Fruit fly (Drosophila melanogaster) whole organism, embryonic: ENCODE results near the gene mthl9.
A peak's percentile ranks its signal among the peaks of the same experiment; 100 is the strongest.

Experiments used
- Bdp1 ChIP-seq: fragments of 200-800 bp; sonication (Bioruptor generic); optimal IDR thresholded peaks from 3 replicates; lab custom pipeline; 2016; ENCODE audit warnings: missing biosample characterization, missing genetic modification characterization
- CG12391 ChIP-seq: fragments of 200-800 bp; sonication (Bioruptor generic); optimal IDR thresholded peaks from 3 replicates; lab custom pipeline; 2018; ENCODE audit warnings: missing biosample characterization, mild to moderate bottlenecking, missing genetic modification characterization, moderate library complexity
- CG12659 ChIP-seq: fragments of 200-800 bp; sonication (Bioruptor generic); optimal IDR thresholded peaks from 3 replicates; lab custom pipeline; 2017; ENCODE audit warnings: mild to moderate bottlenecking, missing biosample characterization, missing genetic modification reagents, missing genetic modification characterization
- CG14667 ChIP-seq: fragments of 200-800 bp; sonication (Bioruptor generic); IDR thresholded peaks from 2 replicates; pipeline ENCODE4 v1.3.6; 2022; ENCODE audit warnings: missing biosample characterization, missing genetic modification characterization
- CG15269 ChIP-seq: fragments of 200-800 bp; sonication (Bioruptor generic); optimal IDR thresholded peaks from 2 replicates; lab custom pipeline; 2018; ENCODE audit warnings: missing biosample characterization, mild to moderate bottlenecking, missing genetic modification characterization, moderate library complexity
- CG1602 ChIP-seq: fragments of 200-800 bp; sonication (Bioruptor generic); optimal IDR thresholded peaks from 3 replicates; lab custom pipeline; 2016; ENCODE audit warnings: missing biosample characterization, missing genetic modification characterization
- CG1647 ChIP-seq: fragments of 200-800 bp; sonication (Bioruptor generic); optimal IDR thresholded peaks from 3 replicates; lab custom pipeline; 2016; ENCODE audit warnings: missing biosample characterization, missing genetic modification characterization
- CG17328 ChIP-seq: fragments of 200-800 bp; sonication (Bioruptor generic); IDR thresholded peaks from 2 replicates; pipeline ENCODE4 v1.3.6; 2022; ENCODE audit warnings: missing biosample characterization, missing genetic modification characterization
- CG17829 ChIP-seq: fragments of 200-800 bp; optimal IDR thresholded peaks from 2 replicates; lab custom pipeline; 2019; ENCODE audit warnings: missing biosample characterization, mild to moderate bottlenecking, missing genetic modification characterization, moderate library complexity
- CG1792 ChIP-seq: fragments of 200-800 bp; sonication (Bioruptor generic); optimal IDR thresholded peaks from 2 replicates; lab custom pipeline; 2016; ENCODE audit warnings: missing biosample characterization, missing genetic modification characterization
- CG18262 ChIP-seq: fragments of 200-800 bp; optimal IDR thresholded peaks from 3 replicates; lab custom pipeline; 2019; ENCODE audit warnings: missing biosample characterization, mild to moderate bottlenecking, missing genetic modification characterization, moderate library complexity
- CG18599 ChIP-seq: fragments of 200-800 bp; sonication (Bioruptor generic); optimal IDR thresholded peaks from 3 replicates; lab custom pipeline; 2017; ENCODE audit warnings: missing biosample characterization, missing genetic modification characterization, mild to moderate bottlenecking, moderate library complexity, missing genetic modification reagents
- CG3065 ChIP-seq: fragments of 200-800 bp; sonication (Bioruptor generic); optimal IDR thresholded peaks from 2 replicates; lab custom pipeline; 2016; ENCODE audit warnings: missing biosample characterization, missing genetic modification characterization
- CG31388 ChIP-seq: fragments of 200-800 bp; sonication (Bioruptor generic); optimal IDR thresholded peaks from 2 replicates; lab custom pipeline; 2016; ENCODE audit warnings: missing biosample characterization, missing genetic modification characterization
- CG4730 ChIP-seq: fragments of 200-800 bp; sonication (Bioruptor generic); IDR thresholded peaks from 2 replicates; pipeline ENCODE4 v1.3.6; 2022; ENCODE audit warnings: missing biosample characterization, missing genetic modification characterization
- CG7839 ChIP-seq: fragments of 200-800 bp; sonication (Bioruptor generic); optimal IDR thresholded peaks from 3 replicates; lab custom pipeline; 2018; ENCODE audit warnings: missing biosample characterization, mild to moderate bottlenecking, missing genetic modification characterization, moderate library complexity
- CHES-1-like ChIP-seq: fragments of 200-800 bp; sonication (Bioruptor generic); optimal IDR thresholded peaks from 2 replicates; lab custom pipeline; 2016; ENCODE audit warnings: missing biosample characterization, missing genetic modification characterization
- Dip2 ChIP-seq: fragments of 200-800 bp; sonication (Bioruptor generic); IDR thresholded peaks from 2 replicates; pipeline ENCODE4 v1.3.6; 2022; ENCODE audit warnings: missing biosample characterization, missing genetic modification characterization
- E2f1 ChIP-seq: fragments of 200-800 bp; sonication (Bioruptor generic); IDR thresholded peaks from 2 replicates; pipeline ENCODE4 v1.3.6; 2022; ENCODE audit warnings: missing biosample characterization, missing genetic modification characterization
- E2f2 ChIP-seq: fragments of 200-800 bp; sonication (Bioruptor generic); IDR thresholded peaks from 2 replicates; pipeline ENCODE4 v1.3.6; 2022; ENCODE audit warnings: missing biosample characterization, missing genetic modification characterization
- Hand ChIP-seq: fragments of 200-800 bp; sonication (Bioruptor generic); optimal IDR thresholded peaks from 2 replicates; lab custom pipeline; 2017; ENCODE audit warnings: mild to moderate bottlenecking, missing biosample characterization, missing genetic modification reagents, missing genetic modification characterization
- Hey ChIP-seq: fragments of 200-800 bp; sonication (Bioruptor generic); optimal IDR thresholded peaks from 3 replicates; lab custom pipeline; 2018; ENCODE audit warnings: missing biosample characterization, mild to moderate bottlenecking, missing genetic modification characterization
- MBD-R2 ChIP-seq: fragments of 200-800 bp; sonication (Bioruptor generic); IDR thresholded peaks from 2 replicates; pipeline ENCODE4 v1.3.6; 2022; ENCODE audit warnings: missing biosample characterization, missing genetic modification characterization
- NFAT ChIP-seq: fragments of 200-800 bp; sonication (Bioruptor generic); IDR thresholded peaks from 2 replicates; pipeline ENCODE4 v1.3.6; 2022; ENCODE audit warnings: missing biosample characterization, missing genetic modification characterization
- NfI ChIP-seq: fragments of 200-800 bp; sonication (Bioruptor generic); optimal IDR thresholded peaks from 3 replicates; lab custom pipeline; 2018; ENCODE audit warnings: missing biosample characterization, mild to moderate bottlenecking, missing genetic modification characterization, moderate library complexity
- Oaz ChIP-seq: fragments of 200-800 bp; sonication (Bioruptor generic); IDR thresholded peaks from 2 replicates; pipeline ENCODE4 v1.3.6; 2022; ENCODE audit warnings: missing biosample characterization, missing genetic modification characterization
- Optix ChIP-seq: fragments of 200-800 bp; sonication (Bioruptor generic); IDR thresholded peaks from 3 replicates; pipeline ENCODE4 v1.3.6; 2022; ENCODE audit warnings: missing biosample characterization, missing genetic modification characterization
- Ptx1 ChIP-seq: fragments of 200-800 bp; sonication (Bioruptor generic); IDR thresholded peaks from 2 replicates; pipeline ENCODE4 v1.3.6; 2022; ENCODE audit warnings: missing biosample characterization, missing genetic modification characterization
- Xbp1 ChIP-seq: fragments of 200-800 bp; sonication (Bioruptor generic); optimal IDR thresholded peaks from 3 replicates; lab custom pipeline; 2016; ENCODE audit warnings: missing biosample characterization, mild to moderate bottlenecking, missing genetic modification characterization
- al ChIP-seq: fragments of 200-800 bp; sonication (Bioruptor generic); IDR thresholded peaks from 2 replicates; pipeline ENCODE4 v1.3.6; 2022; ENCODE audit warnings: missing biosample characterization, missing genetic modification characterization
- cas ChIP-seq: fragments of 200-800 bp; sonication (Bioruptor generic); IDR thresholded peaks from 2 replicates; pipeline ENCODE4 v1.3.6; 2022; ENCODE audit warnings: missing biosample characterization, missing genetic modification characterization
- dimm ChIP-seq: fragments of 200-800 bp; sonication (Bioruptor generic); IDR thresholded peaks from 2 replicates; pipeline ENCODE4 v1.3.6; 2022; ENCODE audit warnings: missing biosample characterization, missing genetic modification characterization
- disco-r ChIP-seq: fragments of 200-800 bp; sonication (Bioruptor generic); optimal IDR thresholded peaks from 2 replicates; lab custom pipeline; 2016; ENCODE audit warnings: missing biosample characterization, missing genetic modification characterization
- dmrt11E ChIP-seq: fragments of 200-800 bp; sonication (Bioruptor generic); optimal IDR thresholded peaks from 3 replicates; lab custom pipeline; 2018; ENCODE audit warnings: missing biosample characterization, mild to moderate bottlenecking, missing genetic modification characterization, moderate library complexity
- dmrt99B ChIP-seq: fragments of 200-800 bp; sonication (Bioruptor generic); optimal IDR thresholded peaks from 2 replicates; lab custom pipeline; 2018; ENCODE audit warnings: missing biosample characterization, mild to moderate bottlenecking, missing genetic modification characterization, moderate library complexity
- dysf ChIP-seq: fragments of 200-800 bp; sonication (Bioruptor generic); IDR thresholded peaks from 3 replicates; pipeline ENCODE4 v1.3.6; 2022; ENCODE audit warnings: missing biosample characterization, missing genetic modification characterization
- exex ChIP-seq: fragments of 200-800 bp; sonication (Bioruptor generic); optimal IDR thresholded peaks from 4 replicates; lab custom pipeline; 2018; ENCODE audit warnings: missing biosample characterization, mild to moderate bottlenecking, missing genetic modification characterization, moderate library complexity
- jing ChIP-seq: fragments of 200-800 bp; sonication (Bioruptor generic); optimal IDR thresholded peaks from 2 replicates; lab custom pipeline; 2018; ENCODE audit warnings: missing biosample characterization, mild to moderate bottlenecking, missing genetic modification characterization
- nerfin-2 ChIP-seq: fragments of 200-800 bp; sonication (Bioruptor generic); IDR thresholded peaks from 2 replicates; pipeline ENCODE4 v1.3.6; 2022; ENCODE audit warnings: missing biosample characterization, missing genetic modification characterization; ENCODE audit not compliant: partially characterized antibody
- otp ChIP-seq: fragments of 200-800 bp; sonication (Bioruptor generic); IDR thresholded peaks from 3 replicates; pipeline ENCODE4, ENCODE4 v1.3.6; 2022; ENCODE audit warnings: missing biosample characterization, missing genetic modification characterization
- salm ChIP-seq: fragments of 200-800 bp; sonication (Bioruptor generic); optimal IDR thresholded peaks from 2 replicates; lab custom pipeline; 2018; ENCODE audit warnings: missing biosample characterization, mild to moderate bottlenecking, missing genetic modification characterization
- schlank ChIP-seq: fragments of 200-800 bp; sonication (Bioruptor generic); optimal IDR thresholded peaks from 2 replicates; lab custom pipeline; 2018; ENCODE audit warnings: missing biosample characterization, mild to moderate bottlenecking, missing genetic modification characterization
- sens ChIP-seq: fragments of 200-800 bp; sonication (Bioruptor generic); peaks from one replicate; lab custom pipeline; 2016; ENCODE audit warnings: missing biosample characterization, missing genetic modification characterization
- sens-2 ChIP-seq: fragments of 200-800 bp; sonication (Bioruptor generic); IDR thresholded peaks from 2 replicates; pipeline ENCODE4 v1.3.6; 2022; ENCODE audit warnings: missing biosample characterization, missing genetic modification characterization
- shn ChIP-seq: fragments of 200-800 bp; sonication (Bioruptor generic); optimal IDR thresholded peaks from 3 replicates; lab custom pipeline; 2016; ENCODE audit warnings: missing biosample characterization, missing genetic modification characterization
- slp2 ChIP-seq: fragments of 200-800 bp; sonication (Bioruptor generic); optimal IDR thresholded peaks from 2 replicates; lab custom pipeline; 2016; ENCODE audit warnings: missing biosample characterization, missing genetic modification characterization
- sqz ChIP-seq: fragments of 200-800 bp; sonication (Bioruptor generic); optimal IDR thresholded peaks from 3 replicates; lab custom pipeline; 2018; ENCODE audit warnings: missing biosample characterization, mild to moderate bottlenecking, missing genetic modification characterization
- twi ChIP-seq: fragments of 200-800 bp; optimal IDR thresholded peaks from 2 replicates; lab custom pipeline; 2019; ENCODE audit warnings: missing biosample characterization, mild to moderate bottlenecking, missing genetic modification characterization, moderate library complexity

The mthl9 gene

dm6 chr3L:331842-332802 is at the start of gene mthl9 (continued):
- TF ChIP-seq CG12391 (tag; lab: Kevin White, UChicago) (no peak), E2f2 (GFP tag; lab: Robert Waterston, UW) (peak; percentile 40; the same call in 1 of the 2 replicates), Bdp1 (GFP tag; lab: Kevin White, UChicago) (peak; percentile 2), schlank (tag; lab: Kevin White, UChicago) (no peak), CG17829 (tag; lab: Kevin White, UChicago) (no peak), E2f1 (GFP tag; lab: Robert Waterston, UW) (no peak), CG17328 (no peak; the same call in 1 of the 2 replicates), shn (no peak), CG15269 (peak; percentile 82), NfI (GFP tag; lab: Kevin White, UChicago) (peak; percentile 8), sens-2 (no peak), Ptx1 (no peak), salm (tag; lab: Kevin White, UChicago) (no peak), otp (GFP tag; lab: Robert Waterston, UW) (no peak), Hand (GFP tag; lab: Kevin White, UChicago) (peak; percentile 38), exex (tag; lab: Kevin White, UChicago) (peak; percentile 58), sens (GFP tag; lab: Kevin White, UChicago) (no peak), al (GFP tag; lab: Robert Waterston, UW) (no peak), Oaz (GFP tag; lab: Robert Waterston, UW) (no peak), sqz (GFP tag; lab: Kevin White, UChicago) (peak; percentile 53), Optix (GFP tag; lab: Robert Waterston, UW) (no peak), dmrt11E (no peak), jing (GFP tag; lab: Kevin White, UChicago) (no peak), nerfin-2 (GFP tag; lab: Robert Waterston, UW) (no peak), dimm (GFP tag; lab: Robert Waterston, UW) (no peak), CG14667 (GFP tag; lab: Robert Waterston, UW) (no peak), dmrt99B (tag; lab: Kevin White, UChicago) (no peak), CG31388 (no peak), slp2 (GFP tag; lab: Kevin White, UChicago) (no peak), Dip2 (GFP tag; lab: Robert Waterston, UW) (no peak), Hey (no peak), dysf (GFP tag; lab: Robert Waterston, UW) (no peak), CG18599 (no peak), CHES-1-like (GFP tag; lab: Kevin White, UChicago) (no peak), disco-r (GFP tag; lab: Kevin White, UChicago) (no peak), CG7839 (tag; lab: Kevin White, UChicago) (no peak), CG1602 (GFP tag; lab: Kevin White, UChicago) (no peak), cas (GFP tag; lab: Robert Waterston, UW) (no peak), CG1792 (GFP tag; lab: Kevin White, UChicago) (no peak), MBD-R2 (GFP tag; lab: Robert Waterston, UW) (peak; percentile 7; the same call in 1 of the 2 replicates), CG18262 (no peak), Xbp1 (GFP tag; lab: Kevin White, UChicago) (no peak), CG4730 (GFP tag; lab: Robert Waterston, UW) (no peak), CG3065 (GFP tag; lab: Kevin White, UChicago) (no peak), NFAT (peak; percentile 30; the same call in 1 of the 2 replicates), CG12659 (GFP tag; lab: Kevin White, UChicago) (no peak), CG1647 (GFP tag; lab: Kevin White, UChicago) (no peak), twi (tag; lab: Kevin White, UChicago) (no peak)
